Fruit fly (Drosophila melanogaster) whole organism, embryonic: ENCODE data around the gene eya.

ENCODE experiments used
- Blimp-1 ChIP-seq: fragments of 200-800 bp; sonication (Bioruptor generic); optimal IDR thresholded peaks from 3 replicates; lab custom pipeline; 2018; ENCODE audit warnings: missing biosample characterization, missing genetic modification characterization, mild to moderate bottlenecking, moderate library complexity, missing genetic modification reagents
- CG10147 ChIP-seq: fragments of 200-800 bp; sonication (Bioruptor generic); optimal IDR thresholded peaks from 2 replicates; lab custom pipeline; 2019; ENCODE audit warnings: missing biosample characterization, mild to moderate bottlenecking, missing genetic modification characterization, moderate library complexity
- CG10543 ChIP-seq: fragments of 200-800 bp; sonication (Bioruptor generic); optimal IDR thresholded peaks from 3 replicates; lab custom pipeline; 2017; ENCODE audit warnings: missing biosample characterization, mild to moderate bottlenecking, missing genetic modification characterization, moderate library complexity
- CG10654 ChIP-seq: fragments of 200-800 bp; sonication (Bioruptor generic); optimal IDR thresholded peaks from 2 replicates; lab custom pipeline; 2016; ENCODE audit warnings: missing biosample characterization, missing genetic modification characterization
- CG12071 ChIP-seq: fragments of 200-800 bp; sonication (Bioruptor generic); optimal IDR thresholded peaks from 3 replicates; lab custom pipeline; 2018; ENCODE audit warnings: missing biosample characterization, mild to moderate bottlenecking, missing genetic modification characterization
- CG12155 ChIP-seq: fragments of 200-800 bp; sonication (Bioruptor generic); optimal IDR thresholded peaks from 3 replicates; lab custom pipeline; 2016; ENCODE audit warnings: missing biosample characterization, missing genetic modification characterization
- CG12391 ChIP-seq: fragments of 200-800 bp; sonication (Bioruptor generic); optimal IDR thresholded peaks from 3 replicates; lab custom pipeline; 2018; ENCODE audit warnings: missing biosample characterization, mild to moderate bottlenecking, missing genetic modification characterization, moderate library complexity
- CG15479 ChIP-seq: fragments of 200-800 bp; sonication (Bioruptor generic); optimal IDR thresholded peaks from 3 replicates; lab custom pipeline; 2019; ENCODE audit warnings: missing biosample characterization, mild to moderate bottlenecking, missing genetic modification characterization, moderate library complexity
- CG15514 ChIP-seq: fragments of 200-800 bp; sonication (Bioruptor generic); optimal IDR thresholded peaks from 3 replicates; lab custom pipeline; 2017; ENCODE audit warnings: missing biosample characterization, missing genetic modification characterization, mild to moderate bottlenecking, moderate library complexity, missing genetic modification reagents
- CG1603 ChIP-seq: fragments of 200-800 bp; sonication (Bioruptor generic); optimal IDR thresholded peaks from 2 replicates; lab custom pipeline; 2019; ENCODE audit warnings: missing biosample characterization, mild to moderate bottlenecking, missing genetic modification characterization, moderate library complexity
- CG1647 ChIP-seq: fragments of 200-800 bp; sonication (Bioruptor generic); optimal IDR thresholded peaks from 3 replicates; lab custom pipeline; 2016; ENCODE audit warnings: missing biosample characterization, missing genetic modification characterization
- CG18262 ChIP-seq: fragments of 200-800 bp; optimal IDR thresholded peaks from 3 replicates; lab custom pipeline; 2019; ENCODE audit warnings: missing biosample characterization, mild to moderate bottlenecking, missing genetic modification characterization, moderate library complexity
- CG2116 ChIP-seq: fragments of 200-800 bp; sonication (Bioruptor generic); optimal IDR thresholded peaks from 3 replicates; lab custom pipeline; 2018; ENCODE audit warnings: missing biosample characterization, mild to moderate bottlenecking, missing genetic modification characterization
- CG31224 ChIP-seq: fragments of 200-800 bp; sonication (Bioruptor generic); IDR thresholded peaks from 2 replicates; pipeline ENCODE4 v1.3.6; 2022; ENCODE audit warnings: missing biosample characterization, missing genetic modification characterization
- CG32532 ChIP-seq: fragments of 200-800 bp; sonication (Bioruptor generic); IDR thresholded peaks from 2 replicates; pipeline ENCODE4 v1.3.6; 2022; ENCODE audit warnings: missing biosample characterization, missing genetic modification characterization
- CG32772 ChIP-seq: fragments of 200-800 bp; sonication (Bioruptor generic); IDR thresholded peaks from 2 replicates; pipeline ENCODE4 v1.3.6; 2022; ENCODE audit warnings: missing biosample characterization, missing genetic modification characterization
- CG33557 ChIP-seq: fragments of 200-800 bp; sonication (Bioruptor generic); optimal IDR thresholded peaks from 2 replicates; lab custom pipeline; 2019; ENCODE audit warnings: missing biosample characterization, mild to moderate bottlenecking, missing genetic modification characterization, moderate library complexity
- CG34376 ChIP-seq: fragments of 200-800 bp; sonication (Bioruptor generic); optimal IDR thresholded peaks from 2 replicates; lab custom pipeline; 2018; ENCODE audit warnings: missing biosample characterization, mild to moderate bottlenecking, missing genetic modification characterization
- CG34422 ChIP-seq: fragments of 200-800 bp; sonication (Bioruptor generic); IDR thresholded peaks from 3 replicates; pipeline ENCODE4 v1.3.6; 2022; ENCODE audit warnings: missing biosample characterization, missing genetic modification characterization
- CG3726 ChIP-seq: fragments of 200-800 bp; sonication (Bioruptor generic); IDR thresholded peaks from 3 replicates; pipeline ENCODE4, ENCODE4 v1.3.6; 2022; ENCODE audit warnings: missing biosample characterization, missing genetic modification characterization
- CG6813 ChIP-seq: fragments of 200-800 bp; sonication (Bioruptor generic); optimal IDR thresholded peaks from 2 replicates; lab custom pipeline; 2017; ENCODE audit warnings: missing biosample characterization, missing genetic modification characterization, mild to moderate bottlenecking, moderate library complexity, missing genetic modification reagents
- CG6854 ChIP-seq: fragments of 200-800 bp; sonication (Bioruptor generic); optimal IDR thresholded peaks from 3 replicates; lab custom pipeline; 2017; ENCODE audit warnings: missing biosample characterization, mild to moderate bottlenecking, missing genetic modification characterization
- CG7357 ChIP-seq: fragments of 200-800 bp; sonication (Bioruptor generic); IDR thresholded peaks from 3 replicates; pipeline ENCODE4 v1.3.6; 2022; ENCODE audit warnings: missing biosample characterization, missing genetic modification characterization
- CG7556 ChIP-seq: fragments of 200-800 bp; sonication (Bioruptor generic); optimal IDR thresholded peaks from 2 replicates; lab custom pipeline; 2017; ENCODE audit warnings: missing biosample characterization, mild to moderate bottlenecking, missing genetic modification characterization
- CG8359 ChIP-seq: fragments of 200-800 bp; sonication (Bioruptor generic); optimal IDR thresholded peaks from 2 replicates; lab custom pipeline; 2017; ENCODE audit warnings: missing biosample characterization, mild to moderate bottlenecking, missing genetic modification characterization, borderline replicate concordance
- Dad ChIP-seq: fragments of 200-800 bp; sonication (Bioruptor generic); optimal IDR thresholded peaks from 3 replicates; lab custom pipeline; 2016; ENCODE audit warnings: missing biosample characterization, missing genetic modification characterization
- Dbx ChIP-seq: fragments of 200-800 bp; sonication (Bioruptor generic); IDR thresholded peaks from 3 replicates; pipeline ENCODE4 v1.3.6; 2022; ENCODE audit warnings: missing biosample characterization, missing genetic modification characterization
- ERR ChIP-seq: fragments of 200-800 bp; sonication (Bioruptor generic); optimal IDR thresholded peaks from 2 replicates; lab custom pipeline; 2016; ENCODE audit warnings: missing biosample characterization, missing genetic modification characterization
- Ets97D ChIP-seq: fragments of 200-800 bp; sonication (Bioruptor generic); optimal IDR thresholded peaks from 3 replicates; lab custom pipeline; 2016; ENCODE audit warnings: missing biosample characterization, missing genetic modification characterization
- Gug ChIP-seq: fragments of 200-800 bp; sonication (Bioruptor generic); IDR thresholded peaks from 4 replicates; pipeline ENCODE4 v1.3.6; 2022; ENCODE audit warnings: missing biosample characterization, missing genetic modification characterization
- H2.0 ChIP-seq: fragments of 200-800 bp; sonication (Bioruptor generic); IDR thresholded peaks from 2 replicates; pipeline ENCODE4 v1.3.6; 2022; ENCODE audit warnings: missing biosample characterization, missing genetic modification characterization
- HLHmδ ChIP-seq: fragments of 200-800 bp; sonication (Bioruptor generic); optimal IDR thresholded peaks from 2 replicates; lab custom pipeline; 2018; ENCODE audit warnings: missing biosample characterization, mild to moderate bottlenecking, missing genetic modification characterization, moderate library complexity
- Hand ChIP-seq: fragments of 200-800 bp; sonication (Bioruptor generic); optimal IDR thresholded peaks from 2 replicates; lab custom pipeline; 2017; ENCODE audit warnings: mild to moderate bottlenecking, missing biosample characterization, missing genetic modification reagents, missing genetic modification characterization
- HmgZ ChIP-seq: fragments of 200-800 bp; sonication (Bioruptor generic); optimal IDR thresholded peaks from 2 replicates; lab custom pipeline; 2018; ENCODE audit warnings: missing biosample characterization, mild to moderate bottlenecking, missing genetic modification characterization
- Hr3 ChIP-seq: fragments of 200-800 bp; sonication (Bioruptor generic); optimal IDR thresholded peaks from 3 replicates; lab custom pipeline; 2016; ENCODE audit warnings: missing biosample characterization, missing genetic modification characterization
- Kr ChIP-seq: fragments of 200-800 bp; sonication (Bioruptor generic); optimal IDR thresholded peaks from 2 replicates; lab custom pipeline; 2017; ENCODE audit warnings: missing biosample characterization, mild to moderate bottlenecking, missing genetic modification characterization
- Lpt ChIP-seq: fragments of >200 bp; optimal IDR thresholded peaks from 2 replicates; lab custom pipeline; 2018; ENCODE audit warnings: missing biosample characterization, missing genetic modification characterization
- Mad ChIP-seq: fragments of 200-800 bp; sonication (Bioruptor generic); optimal IDR thresholded peaks from 2 replicates; lab custom pipeline; 2016; ENCODE audit warnings: missing biosample characterization, missing genetic modification characterization
- Nf-YC ChIP-seq: fragments of 200-800 bp; optimal IDR thresholded peaks from 3 replicates; lab custom pipeline; 2019; ENCODE audit warnings: missing biosample characterization, mild to moderate bottlenecking, missing genetic modification characterization, moderate library complexity
- chinmo ChIP-seq: fragments of 200-800 bp; sonication (Bioruptor generic); IDR thresholded peaks from 4 replicates; pipeline ENCODE4 v1.3.6; 2022; ENCODE audit warnings: missing biosample characterization, missing genetic modification characterization; ENCODE audit not compliant: partially characterized antibody
- danr ChIP-seq: fragments of 200-800 bp; sonication (Bioruptor generic); IDR thresholded peaks from 2 replicates; pipeline ENCODE4 v1.3.6; 2022; ENCODE audit warnings: missing biosample characterization, missing genetic modification characterization
- dysf ChIP-seq: fragments of 200-800 bp; sonication (Bioruptor generic); IDR thresholded peaks from 3 replicates; pipeline ENCODE4 v1.3.6; 2022; ENCODE audit warnings: missing biosample characterization, missing genetic modification characterization
- grau ChIP-seq: fragments of 200-800 bp; optimal IDR thresholded peaks from 3 replicates; lab custom pipeline; 2019; ENCODE audit warnings: missing biosample characterization, mild to moderate bottlenecking, missing genetic modification characterization, moderate library complexity
- nau ChIP-seq: fragments of 200-800 bp; sonication (Bioruptor generic); optimal IDR thresholded peaks from 3 replicates; lab custom pipeline; 2017; ENCODE audit warnings: missing biosample characterization, mild to moderate bottlenecking, missing genetic modification characterization, missing genetic modification reagents
- pum ChIP-seq: fragments of 200-800 bp; sonication (Bioruptor generic); optimal IDR thresholded peaks from 2 replicates; lab custom pipeline; 2016; ENCODE audit warnings: missing biosample characterization, missing genetic modification characterization
- salm ChIP-seq: fragments of 200-800 bp; sonication (Bioruptor generic); optimal IDR thresholded peaks from 2 replicates; lab custom pipeline; 2018; ENCODE audit warnings: missing biosample characterization, mild to moderate bottlenecking, missing genetic modification characterization
- toy ChIP-seq: fragments of 200-800 bp; sonication (Bioruptor generic); IDR thresholded peaks from 2 replicates; pipeline ENCODE4 v1.3.6; 2022; ENCODE audit warnings: missing biosample characterization, missing genetic modification characterization

The eya gene

dm6 chr2L:6481310-6481738 lies 65.5 kb downstream of the eya start (continued):
- no peak for TF ChIP-seq danr (GFP tag; lab: Robert Waterston, UW)
- peak; percentile 77 for TF ChIP-seq CG34376 (GFP tag; lab: Kevin White, UChicago)
- TF ChIP-seq CG10147 (GFP tag; lab: Kevin White, UChicago): no peak
- 0 out of 2 replicates have a peak, but pooled peaks have one; percentile 25 for TF ChIP-seq H2.0 (GFP tag; lab: Robert Waterston, UW)
- no peak for TF ChIP-seq CG8359 (GFP tag; lab: Kevin White, UChicago)
- TF ChIP-seq CG18262: no peak
- TF ChIP-seq CG7556: no peak
- TF ChIP-seq HmgZ (tag; lab: Kevin White, UChicago): peak; percentile 70
- no peak for TF ChIP-seq Blimp-1 (GFP tag; lab: Kevin White, UChicago)
- peak; percentile 45; the same call in 1 of the 3 replicates for TF ChIP-seq CG34422 (GFP tag; lab: Robert Waterston, UW)
- TF ChIP-seq CG3726 (GFP tag; lab: Robert Waterston, UW): no peak
- TF ChIP-seq, all 482 proteins: peak for 99

dm6 chr2L:6480212-6480994 lies 66.4 kb downstream of the eya start, which contains the start of the genes Sec61alpha and Daxx:
Gene Sec61alpha, minus strand, starts transcription at chr2L:6480575.
Gene Daxx, plus strand, starts transcription at chr2L:6480929.
- TF ChIP-seq HLHmδ (peak; percentile 79), Lpt (GFP tag; lab: Kevin White, UChicago) (no peak), ERR (GFP tag; lab: Kevin White, UChicago) (peak; percentile 69), CG31224 (GFP tag; lab: Robert Waterston, UW) (peak; percentile 72), CG33557 (peak; percentile 50), CG2116 (GFP tag; lab: Kevin White, UChicago) (peak; percentile 78), Ets97D (GFP tag; lab: Kevin White, UChicago) (peak; percentile 93), CG15479 (GFP tag; lab: Kevin White, UChicago) (no peak), CG1603 (tag; lab: Kevin White, UChicago) (peak; percentile 54), chinmo (GFP tag; lab: Robert Waterston, UW) (peak; percentile 99), CG32772 (GFP tag; lab: Robert Waterston, UW) (peak; percentile 79), Gug (GFP tag; lab: Robert Waterston, UW) (peak; percentile 92), Hand (GFP tag; lab: Kevin White, UChicago) (peak; percentile 27), Hr3 (GFP tag; lab: Kevin White, UChicago) (peak; percentile 87), CG6854 (peak; percentile 20), salm (peak; percentile 55), nau (GFP tag; lab: Kevin White, UChicago) (peak; percentile 45), pum (GFP tag; lab: Kevin White, UChicago) (peak; percentile 88), CG1647 (GFP tag; lab: Kevin White, UChicago) (peak; percentile 76), CG7357 (GFP tag; lab: Robert Waterston, UW) (peak; percentile 67; the same call in 2 of the 3 replicates), toy (GFP tag; lab: Robert Waterston, UW) (peak; percentile 61; the same call in 1 of the 2 replicates), CG10543 (GFP tag; lab: Kevin White, UChicago) (peak; percentile 76), CG12155 (GFP tag; lab: Kevin White, UChicago) (peak; percentile 88), CG32532 (peak; percentile 92), dysf (GFP tag; lab: Robert Waterston, UW) (peak; percentile 88), Dad (GFP tag; lab: Kevin White, UChicago) (peak; percentile 88), CG12071 (GFP tag; lab: Kevin White, UChicago) (peak; percentile 21), CG12391 (peak; percentile 87), CG10654 (GFP tag; lab: Kevin White, UChicago) (peak; percentile 82), CG15514 (peak; percentile 77), CG6813 (peak; percentile 32), Kr (GFP tag; lab: Kevin White, UChicago) (no peak), Nf-YC (tag; lab: Kevin White, UChicago) (peak; percentile 78), grau (tag; lab: Kevin White, UChicago) (peak; percentile 82), Dbx (GFP tag; lab: Robert Waterston, UW) (peak; percentile 94), Mad (GFP tag; lab: Kevin White, UChicago) (peak; percentile 82)
